Fruit fly (Drosophila melanogaster) whole organism, embryonic: ENCODE data around the gene Mic26-27.
A peak's percentile ranks its signal among the peaks of the same experiment; 100 is the strongest.

Experiments used
- CG10979 ChIP-seq: fragments of 200-800 bp; sonication (Bioruptor generic); optimal IDR thresholded peaks from 2 replicates; lab custom pipeline; 2018; ENCODE audit warnings: missing biosample characterization, mild to moderate bottlenecking, missing genetic modification characterization, moderate library complexity
- CG12071 ChIP-seq: fragments of 200-800 bp; sonication (Bioruptor generic); optimal IDR thresholded peaks from 3 replicates; lab custom pipeline; 2018; ENCODE audit warnings: missing biosample characterization, mild to moderate bottlenecking, missing genetic modification characterization
- CG12236 ChIP-seq: fragments of 200-800 bp; sonication (Bioruptor generic); optimal IDR thresholded peaks from 2 replicates; lab custom pipeline; 2016; ENCODE audit warnings: missing biosample characterization, missing genetic modification characterization
- CG13775 ChIP-seq: fragments of 200-800 bp; sonication (Bioruptor generic); optimal IDR thresholded peaks from 3 replicates; lab custom pipeline; 2017; ENCODE audit warnings: missing biosample characterization, mild to moderate bottlenecking, missing genetic modification characterization
- CG15269 ChIP-seq: fragments of 200-800 bp; sonication (Bioruptor generic); optimal IDR thresholded peaks from 2 replicates; lab custom pipeline; 2018; ENCODE audit warnings: missing biosample characterization, mild to moderate bottlenecking, missing genetic modification characterization, moderate library complexity
- CG1603 ChIP-seq: fragments of 200-800 bp; sonication (Bioruptor generic); optimal IDR thresholded peaks from 2 replicates; lab custom pipeline; 2019; ENCODE audit warnings: missing biosample characterization, mild to moderate bottlenecking, missing genetic modification characterization, moderate library complexity
- CG3065 ChIP-seq: fragments of 200-800 bp; sonication (Bioruptor generic); optimal IDR thresholded peaks from 2 replicates; lab custom pipeline; 2016; ENCODE audit warnings: missing biosample characterization, missing genetic modification characterization
- CG31365 ChIP-seq: fragments of 200-800 bp; sonication (Bioruptor generic); optimal IDR thresholded peaks from 2 replicates; lab custom pipeline; 2018; ENCODE audit warnings: missing biosample characterization, mild to moderate bottlenecking, missing genetic modification characterization
- CG3281 ChIP-seq: fragments of 200-800 bp; sonication (Bioruptor generic); optimal IDR thresholded peaks from 3 replicates; lab custom pipeline; 2017; ENCODE audit warnings: missing biosample characterization, mild to moderate bottlenecking, missing genetic modification characterization
- CG34422 ChIP-seq: fragments of 200-800 bp; sonication (Bioruptor generic); IDR thresholded peaks from 3 replicates; pipeline ENCODE4 v1.3.6; 2022; ENCODE audit warnings: missing biosample characterization, missing genetic modification characterization
- CG4360 ChIP-seq: fragments of 200-800 bp; sonication (Bioruptor generic); IDR thresholded peaks from 2 replicates; pipeline ENCODE4 v1.3.6; 2022; ENCODE audit warnings: missing biosample characterization, missing genetic modification characterization
- CG4730 ChIP-seq: fragments of 200-800 bp; sonication (Bioruptor generic); IDR thresholded peaks from 2 replicates; pipeline ENCODE4 v1.3.6; 2022; ENCODE audit warnings: missing biosample characterization, missing genetic modification characterization
- CG8359 ChIP-seq: fragments of 200-800 bp; sonication (Bioruptor generic); optimal IDR thresholded peaks from 2 replicates; lab custom pipeline; 2017; ENCODE audit warnings: missing biosample characterization, mild to moderate bottlenecking, missing genetic modification characterization, borderline replicate concordance
- CG8924 ChIP-seq: fragments of 200-800 bp; optimal IDR thresholded peaks from 3 replicates; lab custom pipeline; 2019; ENCODE audit warnings: missing biosample characterization, mild to moderate bottlenecking, missing genetic modification characterization, moderate library complexity
- Fer3 ChIP-seq: fragments of 200-800 bp; sonication (Bioruptor generic); optimal IDR thresholded peaks from 2 replicates; lab custom pipeline; 2018; ENCODE audit warnings: missing biosample characterization, mild to moderate bottlenecking, missing genetic modification characterization, moderate library complexity
- HLH54F ChIP-seq: fragments of 200-800 bp; sonication (Bioruptor generic); optimal IDR thresholded peaks from 3 replicates; lab custom pipeline; 2016; ENCODE audit warnings: missing biosample characterization, missing genetic modification characterization
- Hand ChIP-seq: fragments of 200-800 bp; sonication (Bioruptor generic); optimal IDR thresholded peaks from 2 replicates; lab custom pipeline; 2017; ENCODE audit warnings: mild to moderate bottlenecking, missing biosample characterization, missing genetic modification reagents, missing genetic modification characterization
- Hey ChIP-seq: fragments of 200-800 bp; sonication (Bioruptor generic); optimal IDR thresholded peaks from 3 replicates; lab custom pipeline; 2018; ENCODE audit warnings: missing biosample characterization, mild to moderate bottlenecking, missing genetic modification characterization
- Lpt ChIP-seq: fragments of >200 bp; optimal IDR thresholded peaks from 2 replicates; lab custom pipeline; 2018; ENCODE audit warnings: missing biosample characterization, missing genetic modification characterization
- MBD-R2 ChIP-seq: fragments of 200-800 bp; sonication (Bioruptor generic); IDR thresholded peaks from 2 replicates; pipeline ENCODE4 v1.3.6; 2022; ENCODE audit warnings: missing biosample characterization, missing genetic modification characterization
- Oli ChIP-seq: fragments of 200-800 bp; sonication (Bioruptor generic); optimal IDR thresholded peaks from 2 replicates; lab custom pipeline; 2018; ENCODE audit warnings: missing biosample characterization, mild to moderate bottlenecking, missing genetic modification characterization, moderate library complexity
- Ravus ChIP-seq: fragments of 200-800 bp; sonication (Bioruptor generic); IDR thresholded peaks from 2 replicates; pipeline ENCODE4 v1.3.6; 2022; ENCODE audit warnings: missing biosample characterization, missing genetic modification characterization
- Sox102F ChIP-seq: fragments of 200-800 bp; sonication (Bioruptor generic); optimal IDR thresholded peaks from 2 replicates; lab custom pipeline; 2018; ENCODE audit warnings: missing biosample characterization, mild to moderate bottlenecking, missing genetic modification characterization, moderate library complexity
- Stat92E ChIP-seq, 3 experiments: fragments of >200 bp in 2 of 3; fragments of 200-800 bp in 1 of 3; sonication (Bioruptor generic) in 1 of 3; optimal IDR thresholded peaks; 2 replicates each; lab custom pipeline; 2017 to 2019; ENCODE audit warnings: missing biosample characterization in 3 of 3, missing genetic modification characterization in 3 of 3, mild to moderate bottlenecking in 1 of 3, moderate library complexity in 1 of 3
- Vsx1 ChIP-seq: fragments of 200-800 bp; sonication (Bioruptor generic); optimal IDR thresholded peaks from 2 replicates; lab custom pipeline; 2017; ENCODE audit warnings: missing biosample characterization, mild to moderate bottlenecking, missing genetic modification characterization, missing genetic modification reagents
- aop ChIP-seq: fragments of 200-800 bp; sonication (Bioruptor generic); IDR thresholded peaks from 2 replicates; pipeline ENCODE4 v1.3.6; 2022; ENCODE audit warnings: missing biosample characterization, missing genetic modification characterization
- chm ChIP-seq: fragments of 200-800 bp; sonication (Bioruptor generic); IDR thresholded peaks from 2 replicates; pipeline ENCODE4 v1.3.6; 2022; ENCODE audit warnings: missing biosample characterization, missing genetic modification characterization
- chn ChIP-seq: fragments of 200-800 bp; sonication (Bioruptor generic); optimal IDR thresholded peaks from 2 replicates; lab custom pipeline; 2016; ENCODE audit warnings: missing biosample characterization, missing genetic modification characterization
- crc ChIP-seq: fragments of 200-800 bp; sonication (Bioruptor generic); optimal IDR thresholded peaks from 2 replicates; lab custom pipeline; 2016; ENCODE audit warnings: missing biosample characterization, missing genetic modification characterization
- cwo ChIP-seq: fragments of 200-800 bp; sonication (Bioruptor generic); optimal IDR thresholded peaks from 3 replicates; lab custom pipeline; 2017; ENCODE audit warnings: missing biosample characterization, missing genetic modification characterization, mild to moderate bottlenecking, moderate library complexity, missing genetic modification reagents
- dimm ChIP-seq: fragments of 200-800 bp; sonication (Bioruptor generic); IDR thresholded peaks from 2 replicates; pipeline ENCODE4 v1.3.6; 2022; ENCODE audit warnings: missing biosample characterization, missing genetic modification characterization
- fd102C ChIP-seq: fragments of 200-800 bp; sonication (Bioruptor generic); optimal IDR thresholded peaks from 2 replicates; lab custom pipeline; 2018; ENCODE audit warnings: missing biosample characterization, mild to moderate bottlenecking, missing genetic modification characterization, moderate library complexity
- fru ChIP-seq: fragments of >200 bp; optimal IDR thresholded peaks from 2 replicates; lab custom pipeline; 2017
- gce ChIP-seq: fragments of 200-800 bp; sonication (Bioruptor generic); IDR thresholded peaks from 3 replicates; pipeline ENCODE4 v1.3.6; 2022; ENCODE audit warnings: missing biosample characterization, missing genetic modification characterization
- gro ChIP-seq: fragments of 200-800 bp; sonication (Bioruptor generic); optimal IDR thresholded peaks from 2 replicates; lab custom pipeline; 2016; ENCODE audit warnings: missing biosample characterization, missing genetic modification characterization
- gsb ChIP-seq: fragments of 200-800 bp; sonication (Bioruptor generic); IDR thresholded peaks from 2 replicates; pipeline ENCODE4 v1.3.6; 2022; ENCODE audit warnings: missing biosample characterization, missing genetic modification characterization
- gsb-n ChIP-seq: fragments of 200-800 bp; sonication (Bioruptor generic); optimal IDR thresholded peaks from 3 replicates; lab custom pipeline; 2018; ENCODE audit warnings: missing biosample characterization, mild to moderate bottlenecking, missing genetic modification characterization
- inv ChIP-seq: fragments of 200-800 bp; sonication (Bioruptor generic); IDR thresholded peaks from 2 replicates; pipeline ENCODE4 v1.3.6; 2022; ENCODE audit warnings: missing biosample characterization, missing genetic modification characterization; ENCODE audit not compliant: partially characterized antibody
- jing ChIP-seq: fragments of 200-800 bp; sonication (Bioruptor generic); optimal IDR thresholded peaks from 2 replicates; lab custom pipeline; 2018; ENCODE audit warnings: missing biosample characterization, mild to moderate bottlenecking, missing genetic modification characterization
- lbe ChIP-seq: fragments of 200-800 bp; sonication (Bioruptor generic); optimal IDR thresholded peaks from 2 replicates; lab custom pipeline; 2016; ENCODE audit warnings: missing biosample characterization, mild to moderate bottlenecking, missing genetic modification characterization
- lola ChIP-seq, 3 experiments: fragments of >200 bp in 2 of 3; fragments of 200-800 bp in 1 of 3; sonication (Bioruptor generic) in 1 of 3; optimal IDR thresholded peaks; 2 replicates each; lab custom pipeline; 2017 to 2019; ENCODE audit warnings: missing biosample characterization in 3 of 3, missing genetic modification characterization in 3 of 3, mild to moderate bottlenecking in 1 of 3, moderate library complexity in 1 of 3
- nau ChIP-seq: fragments of 200-800 bp; sonication (Bioruptor generic); optimal IDR thresholded peaks from 3 replicates; lab custom pipeline; 2017; ENCODE audit warnings: missing biosample characterization, mild to moderate bottlenecking, missing genetic modification characterization, missing genetic modification reagents
- nerfin-2 ChIP-seq: fragments of 200-800 bp; sonication (Bioruptor generic); IDR thresholded peaks from 2 replicates; pipeline ENCODE4 v1.3.6; 2022; ENCODE audit warnings: missing biosample characterization, missing genetic modification characterization; ENCODE audit not compliant: partially characterized antibody
- schlank ChIP-seq: fragments of 200-800 bp; sonication (Bioruptor generic); optimal IDR thresholded peaks from 2 replicates; lab custom pipeline; 2018; ENCODE audit warnings: missing biosample characterization, mild to moderate bottlenecking, missing genetic modification characterization
- sisA ChIP-seq: fragments of 200-800 bp; sonication (Bioruptor generic); IDR thresholded peaks from 2 replicates; pipeline ENCODE4 v1.3.6; 2022; ENCODE audit warnings: missing biosample characterization, missing genetic modification characterization
- tgo ChIP-seq: fragments of 200-800 bp; sonication (Bioruptor generic); IDR thresholded peaks from 3 replicates; pipeline ENCODE4 v1.3.6; 2022; ENCODE audit warnings: missing biosample characterization, missing genetic modification characterization
- tup ChIP-seq: fragments of 200-800 bp; sonication (Bioruptor generic); optimal IDR thresholded peaks from 2 replicates; lab custom pipeline; 2016; ENCODE audit warnings: missing biosample characterization, mild to moderate bottlenecking, missing genetic modification characterization, moderate library complexity
- zf30C ChIP-seq: fragments of 200-800 bp; sonication (Bioruptor generic); optimal IDR thresholded peaks from 3 replicates; lab custom pipeline; 2018; ENCODE audit warnings: missing biosample characterization, mild to moderate bottlenecking, missing genetic modification characterization

Mic26-27 gene

dm6 chr3R:16186791-16187681 is 40.4 kb upstream of the Mic26-27 start, which contains the start of gene sra (continued):
- TF ChIP-seq fd102C (GFP tag; lab: Kevin White, UChicago) (no peak), lola (GFP tag; optimal IDR thresholded peaks at IDR 0.05; lab: Kevin White, UChicago) (no peak), gro (GFP tag; lab: Kevin White, UChicago) (peak; percentile 74), tup (GFP tag; lab: Kevin White, UChicago) (no peak), CG34422 (GFP tag; lab: Robert Waterston, UW) (peak; percentile 75; the same call in 1 of the 3 replicates), sisA (GFP tag; lab: Robert Waterston, UW) (no peak), Vsx1 (GFP tag; lab: Kevin White, UChicago) (no peak), Sox102F (GFP tag; lab: Kevin White, UChicago) (no peak), MBD-R2 (GFP tag; lab: Robert Waterston, UW) (peak; percentile 94), Lpt (GFP tag; lab: Kevin White, UChicago) (no peak), lbe (GFP tag; lab: Kevin White, UChicago) (no peak), Hand (no peak), fru (no peak), CG1603 (tag; lab: Kevin White, UChicago) (peak; percentile 82), CG10979 (tag; lab: Kevin White, UChicago) (peak; percentile 13), CG13775 (GFP tag; lab: Kevin White, UChicago) (no peak), CG4360 (GFP tag; lab: Robert Waterston, UW) (peak; percentile 69), CG4730 (GFP tag; lab: Robert Waterston, UW) (no peak), jing (GFP tag; lab: Kevin White, UChicago) (no peak), CG3065 (GFP tag; lab: Kevin White, UChicago) (no peak), CG12071 (GFP tag; lab: Kevin White, UChicago) (no peak), Ravus (GFP tag; lab: Robert Waterston, UW) (no peak), nerfin-2 (GFP tag; lab: Robert Waterston, UW) (peak; percentile 97), CG12236 (GFP tag; lab: Kevin White, UChicago) (no peak), nau (GFP tag; lab: Kevin White, UChicago) (no peak), schlank (tag; lab: Kevin White, UChicago) (no peak), gce (no peak), CG8359 (no peak), CG8924 (tag; lab: Kevin White, UChicago) (peak; percentile 30), cwo (GFP tag; lab: Kevin White, UChicago) (no peak), CG3281 (peak; percentile 22), tgo (GFP tag; lab: Robert Waterston, UW) (0 out of 3 replicates have a peak, but pooled peaks have one; percentile 22), crc (GFP tag; lab: Kevin White, UChicago) (no peak), gsb (GFP tag; lab: Robert Waterston, UW) (no peak), chm (peak; percentile 71; the same call in 1 of the 2 replicates), dimm (GFP tag; lab: Robert Waterston, UW) (no peak), HLH54F (GFP tag; lab: Kevin White, UChicago) (no peak), Oli (no peak), Stat92E (GFP tag; optimal IDR thresholded peaks at IDR 0.05; lab: Kevin White, UChicago) (peak in 1 of 3 experiments; percentile 80), aop (GFP tag; lab: Robert Waterston, UW) (no peak), inv (GFP tag; lab: Robert Waterston, UW) (peak; percentile 92), gsb-n (tag; lab: Kevin White, UChicago) (peak; percentile 20), zf30C (GFP tag; lab: Kevin White, UChicago) (no peak), Fer3 (tag; lab: Kevin White, UChicago) (peak; percentile 25), Hey (tag; lab: Kevin White, UChicago) (no peak), CG31365 (peak; percentile 38), chn (peak; percentile 2), CG15269 (tag; lab: Kevin White, UChicago) (peak; percentile 14)
